Worm (Caenorhabditis elegans) whole organism, late embryonic: Measurements from ENCODE around the gene rgs-4.

Experiments used
- T23F11.4 ChIP-seq: fragments of 200-800 bp; sonication (Bioruptor generic); optimal IDR thresholded peaks from 2 replicates; lab custom pipeline; 2018; ENCODE audit warnings: mild to moderate bottlenecking, missing genetic modification characterization, missing compliant biosample characterization
- ceh-48 ChIP-seq: sonication (generic microtip); optimal IDR thresholded peaks from 2 replicates; lab custom pipeline; 2016; ENCODE audit warnings: missing genetic modification characterization, inconsistent platforms, missing compliant biosample characterization
- hlh-13 ChIP-seq: fragments of 200-800 bp; sonication (Bioruptor generic); optimal IDR thresholded peaks from 2 replicates; lab custom pipeline; 2018; ENCODE audit warnings: mild to moderate bottlenecking, missing genetic modification characterization, missing compliant biosample characterization
- lin-11 ChIP-seq: fragments of 200-800 bp; sonication (Bioruptor generic); optimal IDR thresholded peaks from 2 replicates; lab custom pipeline; 2018; ENCODE audit warnings: mild to moderate bottlenecking, missing genetic modification characterization, missing compliant biosample characterization
- nhr-11 ChIP-seq: fragments of 150-350 bp; optimal IDR thresholded peaks from 2 replicates; lab custom pipeline; 2014; ENCODE audit warnings: missing biosample characterization, missing genetic modification characterization
- npax-4 ChIP-seq: sonication (generic microtip); optimal IDR thresholded peaks from 2 replicates; lab custom pipeline; 2016; ENCODE audit warnings: missing genetic modification characterization, missing compliant biosample characterization
- pha-4 ChIP-seq: fragments of 150-350 bp; optimal IDR thresholded peaks from 2 replicates; lab custom pipeline; 2018; ENCODE audit warnings: missing biosample characterization, missing genetic modification reagents, missing genetic modification characterization
- pros-1 ChIP-seq: fragments of 150-350 bp; optimal IDR thresholded peaks from 2 replicates; lab custom pipeline; 2014; ENCODE audit warnings: missing biosample characterization, missing genetic modification reagents, missing genetic modification characterization
- unc-86 ChIP-seq: sonication (generic microtip); optimal IDR thresholded peaks from 2 replicates; lab custom pipeline; 2016; ENCODE audit warnings: missing genetic modification characterization, missing compliant biosample characterization

DNA sequence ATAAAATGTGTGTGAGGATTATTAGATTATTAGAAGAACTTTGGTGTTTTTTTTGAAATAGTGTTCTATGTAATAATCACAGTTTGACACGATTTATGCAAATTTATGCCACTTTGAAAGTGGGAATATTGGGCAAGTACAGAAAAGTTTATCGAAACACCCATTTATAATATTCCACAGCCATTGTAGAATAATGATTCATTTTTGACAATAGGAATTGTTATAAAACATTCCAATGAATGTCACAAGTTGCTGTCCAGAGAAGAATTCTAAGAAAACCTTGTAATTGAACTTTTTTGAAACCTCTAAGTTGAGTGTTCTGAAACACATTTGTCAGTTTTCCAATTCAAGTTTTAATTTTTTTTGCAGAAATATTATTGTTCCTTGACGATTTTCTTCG, 42.3 kb upstream of the rgs-4 start, which contains the start of gene nspe-4:
- TF ChIP-seq nhr-11, result no peak
- TF ChIP-seq pha-4, result no peak
- no peak for TF ChIP-seq lin-11 (tag; lab: Kevin White, UChicago)
- TF ChIP-seq ceh-48, result no peak
- no peak for TF ChIP-seq unc-86 (tag; lab: Kevin White, UChicago)
- no peak for TF ChIP-seq npax-4 (tag; lab: Kevin White, UChicago)
- TF ChIP-seq T23F11.4, result no peak
- TF ChIP-seq hlh-13 (GFP tag; lab: Kevin White, UChicago), result no peak
- TF ChIP-seq pros-1 (tag; lab: Kevin White, UChicago), result no peak
